Fruit fly (Drosophila melanogaster): ENCODE measurements around the gene Arp5.

Gene Arp5

DNA sequence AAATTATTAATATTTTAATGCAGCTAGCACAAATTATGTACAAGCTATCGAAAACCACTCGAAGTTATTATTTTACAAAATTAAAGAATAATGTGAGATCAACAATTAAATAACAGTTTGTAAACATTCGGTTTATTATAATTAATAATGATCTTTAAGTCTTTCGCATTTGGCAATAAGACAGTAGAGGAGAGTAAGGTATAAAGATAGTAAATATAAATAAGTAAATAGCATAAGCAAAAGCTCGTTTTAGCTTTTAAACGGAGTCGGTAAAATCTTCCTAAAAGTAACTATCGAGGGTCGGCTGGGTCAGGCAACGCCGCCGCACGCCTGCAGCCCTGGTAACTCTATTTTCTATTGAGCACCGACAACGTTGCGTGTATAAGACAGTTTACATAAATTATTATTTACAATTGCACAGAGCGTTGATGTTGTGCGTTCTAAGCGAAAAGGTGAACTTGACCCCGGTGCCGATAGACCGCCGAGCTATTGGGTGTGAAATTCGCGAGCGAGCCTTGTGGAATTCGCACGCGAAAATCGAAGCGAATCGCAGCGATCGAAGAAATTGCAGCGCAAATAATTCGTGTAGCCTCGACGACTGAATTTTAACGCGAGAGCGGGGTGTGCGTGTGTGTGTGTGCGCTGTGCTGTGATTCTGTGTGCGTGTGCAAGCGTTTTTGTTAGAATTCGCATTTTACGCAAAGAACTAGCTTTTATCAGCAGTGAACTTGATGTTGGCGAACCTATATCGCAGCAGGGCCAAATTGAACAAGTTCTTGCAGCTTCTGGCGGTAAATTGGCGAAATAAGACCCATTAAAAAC, 17.7 kb upstream of the Arp5 start, which contains the start of gene wrd (continued):
- TF ChIP-seq zen2 (GFP tag; IDR thresholded peaks at IDR 0.05; ENCODE audit: partially characterized antibody) (no peak), bbx (GFP tag; IDR thresholded peaks at IDR 0.05; ENCODE audit: partially characterized antibody) (no peak), esg (GFP tag; conservative IDR thresholded peaks at IDR 0.05) (no peak), Hr78 (GFP tag; optimal IDR thresholded peaks at IDR 0.05) (no peak), BtbVII (GFP tag; optimal IDR thresholded peaks at IDR 0.05) (no peak), CG33557 (GFP tag; optimal IDR thresholded peaks at IDR 0.05) (no peak), croc (GFP tag; conservative IDR thresholded peaks at IDR 0.05) (no peak), Doc3 (GFP tag; IDR thresholded peaks at IDR 0.05; ENCODE audit: partially characterized antibody) (no peak), CG7372 (GFP tag; IDR thresholded peaks at IDR 0.05) (no peak), Gug (GFP tag; IDR thresholded peaks at IDR 0.05) (peak; percentile 51; the same call in 1 of the 4 replicates), HmgZ (tag; optimal IDR thresholded peaks at IDR 0.05) (peak; percentile 4), Oli (tag; optimal IDR thresholded peaks at IDR 0.05) (peak; percentile 33), sim (GFP tag; IDR thresholded peaks at IDR 0.05) (no peak), CG2116 (GFP tag; optimal IDR thresholded peaks at IDR 0.05) (peak; percentile 1), CG7987 (GFP tag; optimal IDR thresholded peaks at IDR 0.05) (no peak), tap (tag; optimal IDR thresholded peaks at IDR 0.05) (no peak), Antp (GFP tag; optimal IDR thresholded peaks at IDR 0.05) (no peak), CoRest (tag; optimal IDR thresholded peaks at IDR 0.05) (peak; percentile 54), CG3847 (GFP tag; IDR thresholded peaks at IDR 0.05) (peak; percentile 8; the same call in 1 of the 2 replicates), MBD-R2 (GFP tag; IDR thresholded peaks at IDR 0.05) (no peak), Fer2 (tag; optimal IDR thresholded peaks at IDR 0.05) (no peak), CG12744 (GFP tag; optimal IDR thresholded peaks at IDR 0.05) (no peak), CG18262 (tag; optimal IDR thresholded peaks at IDR 0.05) (peak; percentile 63), pan (optimal IDR thresholded peaks at IDR 0.05) (no peak), pan (GFP tag; optimal IDR thresholded peaks at IDR 0.05 in 1 of 2, IDR thresholded peaks at IDR 0.05 in 1 of 2) (peak in 1 of 2 experiments; percentile 9), Spps (tag; optimal IDR thresholded peaks at IDR 0.05) (no peak), kay (GFP tag; optimal IDR thresholded peaks at IDR 0.05) (no peak), eve (GFP tag; optimal IDR thresholded peaks at IDR 0.05) (no peak), bsh (GFP tag; optimal IDR thresholded peaks at IDR 0.05) (no peak), hth (optimal IDR thresholded peaks at IDR 0.05) (no peak), trem (tag; optimal IDR thresholded peaks at IDR 0.05) (no peak), CG8765 (GFP tag; IDR thresholded peaks at IDR 0.05) (no peak), mirr (GFP tag; optimal IDR thresholded peaks at IDR 0.05) (no peak), CG13296 (GFP tag; optimal IDR thresholded peaks at IDR 0.05) (no peak), Sin3A (optimal IDR thresholded peaks at IDR 0.05) (no peak), Max (GFP tag; optimal IDR thresholded peaks at IDR 0.05) (no peak), CG7963 (GFP tag; IDR thresholded peaks at IDR 0.05; ENCODE audit: partially characterized antibody) (no peak), CG1603 (tag; optimal IDR thresholded peaks at IDR 0.05) (peak; percentile 43), CG5180 (GFP tag; optimal IDR thresholded peaks at IDR 0.05) (no peak), CG3065 (GFP tag; optimal IDR thresholded peaks at IDR 0.05) (no peak), Dfd (GFP tag; optimal IDR thresholded peaks at IDR 0.05) (no peak), luna (GFP tag; optimal IDR thresholded peaks at IDR 0.05) (no peak), dati (GFP tag; IDR thresholded peaks at IDR 0.05) (no peak), CG12071 (GFP tag; optimal IDR thresholded peaks at IDR 0.05) (no peak), CG16815 (GFP tag; optimal IDR thresholded peaks at IDR 0.05) (no peak), sna (GFP tag; IDR thresholded peaks at IDR 0.05; ENCODE audit: partially characterized antibody) (no peak), emc (GFP tag; optimal IDR thresholded peaks at IDR 0.05) (no peak), ftz-f1 (GFP tag; optimal IDR thresholded peaks at IDR 0.05) (peak; percentile 75), mam (GFP tag; optimal IDR thresholded peaks at IDR 0.05) (no peak), CG8944 (GFP tag; optimal IDR thresholded peaks at IDR 0.05) (no peak)
